Worm (Caenorhabditis elegans): ENCODE results near the gene atgp-1.

ce11 chrIV:17269042-17269441, at the start of gene atgp-1:
- TF ChIP-seq pes-1 (GFP tag; IDR thresholded peaks at IDR 0.05), result no peak
- no peak for TF ChIP-seq scrt-1 (GFP tag; IDR thresholded peaks at IDR 0.05)
- no peak for TF ChIP-seq ama-1 (optimal IDR thresholded peaks at IDR 0.05)
- TF ChIP-seq hnd-1 (tag; optimal IDR thresholded peaks at IDR 0.05), result no peak
- no peak for TF ChIP-seq tra-4 (tag; optimal IDR thresholded peaks at IDR 0.05)
- TF ChIP-seq hmbx-1 (tag; optimal IDR thresholded peaks at IDR 0.05), result no peak
- no peak for TF ChIP-seq tbx-37 (GFP tag; conservative IDR thresholded peaks at IDR 0.05)
- no peak for TF ChIP-seq ceh-13 (GFP tag; optimal IDR thresholded peaks at IDR 0.05)
- no peak for TF ChIP-seq ets-7 (tag; optimal IDR thresholded peaks at IDR 0.05)
- no peak for TF ChIP-seq sea-1 (GFP tag; conservative IDR thresholded peaks at IDR 0.05)
